Fruit fly (Drosophila melanogaster) whole organism, wandering third instar larva: ENCODE results near the gene Cralbp.

ENCODE experiments used
- Abd-B ChIP-seq: fragments of >200 bp; optimal IDR thresholded peaks from 2 replicates; lab custom pipeline; 2017; ENCODE audit warnings: missing biosample characterization, missing genetic modification characterization
- CG32264 ChIP-seq: fragments of 200-800 bp; sonication (Bioruptor generic); optimal IDR thresholded peaks from 2 replicates; lab custom pipeline; 2016; ENCODE audit warnings: missing biosample characterization, missing genetic modification characterization
- CG9705 ChIP-seq: fragments of 200-800 bp; sonication (Bioruptor generic); optimal IDR thresholded peaks from 2 replicates; lab custom pipeline; 2018; ENCODE audit warnings: missing biosample characterization, mild to moderate bottlenecking, missing genetic modification characterization
- CrebA ChIP-seq: fragments of 200-800 bp; sonication (Bioruptor generic); optimal IDR thresholded peaks from 2 replicates; lab custom pipeline; 2016; ENCODE audit warnings: missing biosample characterization, mild to moderate bottlenecking, missing genetic modification characterization, borderline replicate concordance
- Dfd ChIP-seq: fragments of >200 bp; optimal IDR thresholded peaks from 2 replicates; lab custom pipeline; 2017; ENCODE audit warnings: missing biosample characterization, missing genetic modification characterization
- Dif ChIP-seq: fragments of 200-275, 200-300 bp; sonication (Bioruptor generic); optimal IDR thresholded peaks from 2 replicates; lab custom pipeline; 2018; ENCODE audit warnings: missing biosample characterization, missing genetic modification characterization; ENCODE audit not compliant: partially characterized antibody
- GATAd ChIP-seq: sonication (Bioruptor generic); optimal IDR thresholded peaks from 2 replicates; lab custom pipeline; 2016; ENCODE audit warnings: missing biosample characterization, missing genetic modification characterization
- HLH106 ChIP-seq: fragments of 200-800 bp; optimal IDR thresholded peaks from 3 replicates; lab custom pipeline; 2019; ENCODE audit warnings: missing biosample characterization, mild to moderate bottlenecking, missing genetic modification characterization, moderate library complexity
- Hnf4 ChIP-seq: fragments of 200-800 bp; sonication (Bioruptor generic); optimal IDR thresholded peaks from 2 replicates; lab custom pipeline; 2016; ENCODE audit warnings: missing biosample characterization, mild to moderate bottlenecking, missing genetic modification characterization
- Hr78 ChIP-seq: fragments of >200 bp; optimal IDR thresholded peaks from 2 replicates; lab custom pipeline; 2017; ENCODE audit warnings: missing biosample characterization, missing genetic modification characterization
- Hr83 ChIP-seq: fragments of 200-300 bp; sonication (Bioruptor generic); optimal IDR thresholded peaks from 2 replicates; lab custom pipeline; 2016; ENCODE audit warnings: missing biosample characterization, mild to moderate bottlenecking, missing genetic modification characterization, moderate library complexity; ENCODE audit not compliant: poor library complexity, severe bottlenecking
- Jra ChIP-seq: sonication (Bioruptor generic); optimal IDR thresholded peaks from 2 replicates; lab custom pipeline; 2016; ENCODE audit warnings: missing biosample characterization, missing genetic modification characterization
- Mio ChIP-seq: sonication (Bioruptor generic); optimal IDR thresholded peaks from 2 replicates; lab custom pipeline; 2016; ENCODE audit warnings: missing biosample characterization, missing genetic modification characterization
- Myc ChIP-seq: fragments of >200 bp; optimal IDR thresholded peaks from 2 replicates; lab custom pipeline; 2017
- N ChIP-seq: fragments of >200 bp; optimal IDR thresholded peaks from 2 replicates; lab custom pipeline; 2018; ENCODE audit warnings: missing biosample characterization, missing external identifiers, missing genetic modification characterization
- OdsH ChIP-seq: fragments of 200-800 bp; sonication (Bioruptor generic); optimal IDR thresholded peaks from 2 replicates; lab custom pipeline; 2016; ENCODE audit warnings: missing biosample characterization, mild to moderate bottlenecking, missing genetic modification characterization
- Rel ChIP-seq, 2 experiments: fragments of 200-800 bp; sonication (Bioruptor generic) in 1 of 2; optimal IDR thresholded peaks; 2 replicates in 1 of 2; 3 replicates in 1 of 2; lab custom pipeline; 2016 to 2019; ENCODE audit warnings: mild to moderate bottlenecking in 2 of 2, missing biosample characterization in 2 of 2, missing genetic modification characterization in 2 of 2, moderate library complexity in 1 of 2
- Sp1 ChIP-seq: fragments of 200-800 bp; sonication (Bioruptor generic); optimal IDR thresholded peaks from 3 replicates; lab custom pipeline; 2019; ENCODE audit warnings: missing biosample characterization, mild to moderate bottlenecking, missing genetic modification characterization, moderate library complexity
- Vsx2 ChIP-seq: fragments of 200-300, 225-300 bp; sonication (Bioruptor generic); optimal IDR thresholded peaks from 2 replicates; lab custom pipeline; 2018; ENCODE audit warnings: missing biosample characterization, missing genetic modification characterization; ENCODE audit not compliant: partially characterized antibody
- br ChIP-seq: fragments of 200-800 bp; sonication (Bioruptor generic); optimal IDR thresholded peaks from 2 replicates; lab custom pipeline; 2016; ENCODE audit warnings: missing biosample characterization, missing genetic modification characterization
- brk ChIP-seq: fragments of 200-800 bp; sonication (Bioruptor generic); optimal IDR thresholded peaks from 2 replicates; lab custom pipeline; 2016; ENCODE audit warnings: missing biosample characterization, mild to moderate bottlenecking, missing genetic modification characterization
- dl ChIP-seq, 2 experiments: fragments of 175-275, 200-275 bp in 1 of 2; fragments of 200-275 bp in 1 of 2; sonication (Bioruptor generic); optimal IDR thresholded peaks; lab custom pipeline; 2018; ENCODE audit warnings: mild to moderate bottlenecking in 2 of 2, missing biosample characterization in 2 of 2, missing genetic modification characterization in 2 of 2, moderate library complexity in 2 of 2; ENCODE audit not compliant: partially characterized antibody in 2 of 2, insufficient read depth in 1 of 2
- dmrt93B ChIP-seq: fragments of 200-800 bp; sonication (Bioruptor generic); optimal IDR thresholded peaks from 2 replicates; lab custom pipeline; 2018; ENCODE audit warnings: missing biosample characterization, mild to moderate bottlenecking, missing genetic modification characterization
- dsf ChIP-seq: sonication (Bioruptor generic); optimal IDR thresholded peaks from 2 replicates; lab custom pipeline; 2016; ENCODE audit warnings: missing biosample characterization, missing genetic modification characterization, borderline replicate concordance
- ey ChIP-seq: fragments of 200-800 bp; sonication (Bioruptor generic); optimal IDR thresholded peaks from 2 replicates; lab custom pipeline; 2016; ENCODE audit warnings: missing biosample characterization, missing genetic modification characterization
- foxo ChIP-seq, 2 experiments: fragments of 200-800 bp; sonication (Bioruptor generic); optimal IDR thresholded peaks; 2 replicates in 1 of 2; 3 replicates in 1 of 2; lab custom pipeline; 2016 to 2017; ENCODE audit warnings: missing biosample characterization in 2 of 2, missing genetic modification characterization in 2 of 2
- fru ChIP-seq: fragments of 200-800 bp; sonication (Bioruptor generic); optimal IDR thresholded peaks from 3 replicates; lab custom pipeline; 2016; ENCODE audit warnings: missing biosample characterization, mild to moderate bottlenecking, missing genetic modification characterization
- h ChIP-seq: fragments of 200-800 bp; sonication (Bioruptor generic); optimal IDR thresholded peaks from 3 replicates; lab custom pipeline; 2016; ENCODE audit warnings: missing biosample characterization, mild to moderate bottlenecking, missing genetic modification characterization
- jim ChIP-seq: fragments of 175-275, 200-325 bp; sonication (Bioruptor generic); optimal IDR thresholded peaks from 2 replicates; lab custom pipeline; 2016; ENCODE audit warnings: missing biosample characterization, mild to moderate bottlenecking, missing genetic modification characterization
- lola ChIP-seq: fragments of >200 bp; optimal IDR thresholded peaks from 2 replicates; lab custom pipeline; 2017; ENCODE audit warnings: missing biosample characterization, missing genetic modification characterization
- pan ChIP-seq: fragments of >200 bp; optimal IDR thresholded peaks from 2 replicates; lab custom pipeline; 2017
- psq ChIP-seq: fragments of 200-800 bp; sonication (Bioruptor generic); optimal IDR thresholded peaks from 3 replicates; lab custom pipeline; 2017; ENCODE audit warnings: missing biosample characterization, mild to moderate bottlenecking, missing genetic modification characterization, moderate library complexity
- rgr ChIP-seq: fragments of 200-800 bp; sonication (Bioruptor generic); optimal IDR thresholded peaks from 3 replicates; lab custom pipeline; 2016; ENCODE audit warnings: missing biosample characterization, mild to moderate bottlenecking, missing genetic modification characterization
- sage ChIP-seq: fragments of 200-800 bp; sonication (Bioruptor generic); optimal IDR thresholded peaks from 2 replicates; lab custom pipeline; 2016; ENCODE audit warnings: missing biosample characterization, mild to moderate bottlenecking, missing genetic modification characterization
- tai ChIP-seq: sonication (Bioruptor generic); optimal IDR thresholded peaks from 2 replicates; lab custom pipeline; 2016; ENCODE audit warnings: missing biosample characterization, missing genetic modification characterization
- woc ChIP-seq: sonication (Bioruptor generic); optimal IDR thresholded peaks from 2 replicates; lab custom pipeline; 2016; ENCODE audit warnings: missing biosample characterization, mild to moderate bottlenecking, missing genetic modification characterization

The Cralbp gene

dm6 chr3L:5765844-5766200, 20.7 kb downstream of the Cralbp start, which contains the start of gene Txl:
Gene Txl (plus strand): TSS chr3L:5765846.
- TF ChIP-seq Mio (GFP tag; lab: Kevin White, UChicago) (no peak), lola (GFP tag; lab: Kevin White, UChicago) (no peak), br (GFP tag; lab: Kevin White, UChicago) (no peak), CG32264 (GFP tag; lab: Kevin White, UChicago) (no peak), Dfd (no peak), N (GFP tag; lab: Kevin White, UChicago) (no peak), fru (GFP tag; lab: Kevin White, UChicago) (no peak), woc (no peak), rgr (GFP tag; lab: Kevin White, UChicago) (no peak), HLH106 (no peak), Hnf4 (no peak), h (GFP tag; lab: Kevin White, UChicago) (no peak), jim (GFP tag; lab: Kevin White, UChicago) (no peak), CrebA (GFP tag; lab: Kevin White, UChicago) (no peak), Vsx2 (GFP tag; lab: Kevin White, UChicago) (no peak), dsf (GFP tag; lab: Kevin White, UChicago) (no peak)

dm6 chr3L:5764922-5765843, 21.3 kb downstream of the Cralbp start, which contains the start of gene CG10576:
Gene CG10576 (minus strand): TSS chr3L:5765702.
- TF ChIP-seq rgr (GFP tag; lab: Kevin White, UChicago) (no peak), psq (GFP tag; lab: Kevin White, UChicago) (peak; percentile 40), dmrt93B (GFP tag; lab: Kevin White, UChicago) (no peak), foxo (GFP tag; optimal IDR thresholded peaks at IDR 0.05; lab: Kevin White, UChicago) (no peak), dsf (GFP tag; lab: Kevin White, UChicago) (no peak), Jra (GFP tag; lab: Kevin White, UChicago) (no peak), Myc (lab: Kevin White, UChicago) (peak; percentile 79), Sp1 (no peak)

dm6 chr3L:5753605-5754365, 32.7 kb downstream of the Cralbp start:
- TF ChIP-seq Dif = no peak
- no peak for TF ChIP-seq Rel (GFP tag; optimal IDR thresholded peaks at IDR 0.05; lab: Kevin White, UChicago)
- TF ChIP-seq Rel (tag; optimal IDR thresholded peaks at IDR 0.05; lab: Kevin White, UChicago) = peak; percentile 97
- no peak for TF ChIP-seq psq (GFP tag; lab: Kevin White, UChicago)
- TF ChIP-seq sage (GFP tag; lab: Kevin White, UChicago) = no peak
- TF ChIP-seq br (GFP tag; lab: Kevin White, UChicago) = peak; percentile 37
- no peak for TF ChIP-seq woc
- TF ChIP-seq Hr83 = no peak
- no peak for TF ChIP-seq ey (GFP tag; lab: Kevin White, UChicago)
- TF ChIP-seq Hr78 (GFP tag; lab: Kevin White, UChicago) = peak; percentile 33
- TF ChIP-seq dl (GFP tag; optimal IDR thresholded peaks at IDR 0.05; lab: Kevin White, UChicago; ENCODE audit: insufficient read depth in 1 of 2, partially characterized antibody in 2 of 2) = no peak

- TF ChIP-seq Mio (GFP tag; lab: Kevin White, UChicago) = no peak
- TF ChIP-seq Abd-B (GFP tag; lab: Kevin White, UChicago) = no peak
- TF ChIP-seq pan (lab: Kevin White, UChicago) = no peak
- peak; percentile 70 for TF ChIP-seq Hr78 (GFP tag; lab: Kevin White, UChicago)
- TF ChIP-seq tai (GFP tag; lab: Kevin White, UChicago) = no peak
- TF ChIP-seq fru (GFP tag; lab: Kevin White, UChicago) = no peak
- no peak for TF ChIP-seq dmrt93B (GFP tag; lab: Kevin White, UChicago)
- no peak for TF ChIP-seq OdsH (GFP tag; lab: Kevin White, UChicago)
- TF ChIP-seq psq (GFP tag; lab: Kevin White, UChicago) = no peak
- TF ChIP-seq Dfd = no peak
- no peak for TF ChIP-seq Dif
- no peak for TF ChIP-seq GATAd (GFP tag; lab: Kevin White, UChicago)
- peak; percentile 6 for TF ChIP-seq Sp1
- no peak for TF ChIP-seq brk
- TF ChIP-seq rgr (GFP tag; lab: Kevin White, UChicago) = peak; percentile 24
- no peak for TF ChIP-seq Rel (GFP tag; optimal IDR thresholded peaks at IDR 0.05; lab: Kevin White, UChicago)
- TF ChIP-seq Rel (tag; optimal IDR thresholded peaks at IDR 0.05; lab: Kevin White, UChicago) = peak; percentile 14
- no peak for TF ChIP-seq lola (GFP tag; lab: Kevin White, UChicago)
- TF ChIP-seq dl (GFP tag; optimal IDR thresholded peaks at IDR 0.05; lab: Kevin White, UChicago; ENCODE audit: insufficient read depth in 1 of 2, partially characterized antibody in 2 of 2) = no peak
- TF ChIP-seq CrebA (GFP tag; lab: Kevin White, UChicago) = no peak
- TF ChIP-seq h (GFP tag; lab: Kevin White, UChicago) = peak; percentile 29
- TF ChIP-seq jim (GFP tag; lab: Kevin White, UChicago) = no peak
- TF ChIP-seq Myc (lab: Kevin White, UChicago) = no peak
- TF ChIP-seq CG9705 = no peak
- peak; percentile 79 for TF ChIP-seq N (GFP tag; lab: Kevin White, UChicago)
- TF ChIP-seq CG32264 (GFP tag; lab: Kevin White, UChicago) = no peak
Observed at dm6 chr3L:5752903-5753604, 33.5 kb downstream of the Cralbp start, which contains the start of gene Usp47. Gene Usp47 (plus strand): TSS chr3L:5752973.
